Fruit fly (Drosophila melanogaster) Kc167 (cell line): Measurements from ENCODE around the gene ACXB.

Experiments used
- h ChIP-seq: fragments of >200 bp; optimal IDR thresholded peaks from 3 replicates; lab custom pipeline; 2018; ENCODE audit warnings: missing external identifiers
- insv ChIP-seq: fragments of >200 bp; optimal IDR thresholded peaks from 3 replicates; lab custom pipeline; 2018; ENCODE audit warnings: missing external identifiers
- psq ChIP-seq: fragments of >200 bp; optimal IDR thresholded peaks from 2 replicates; lab custom pipeline; 2017; ENCODE audit warnings: missing external identifiers
- ttk ChIP-seq: sonication (Bioruptor generic); optimal IDR thresholded peaks from 2 replicates; lab custom pipeline; 2017; ENCODE audit warnings: missing external identifiers

DNA sequence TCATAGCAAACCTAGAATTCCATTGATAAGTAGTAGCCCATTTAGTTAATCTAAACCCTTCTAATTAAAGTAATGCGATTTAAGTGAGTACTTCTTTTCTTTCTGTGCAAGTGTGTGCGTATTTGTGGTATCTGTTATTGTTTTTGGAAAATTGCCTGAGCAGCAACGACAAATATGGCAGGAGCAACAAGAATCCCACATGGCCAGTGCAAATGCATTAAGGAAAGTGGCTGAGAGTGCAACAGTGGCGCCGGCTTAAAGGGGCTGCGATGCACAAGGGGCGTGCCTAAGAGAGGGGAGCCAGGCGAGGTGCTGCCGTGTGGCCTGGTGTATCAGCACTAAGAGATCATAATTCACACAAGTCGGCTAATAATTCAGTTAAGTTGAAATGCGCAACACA lies 53.0 kb downstream of the ACXB start:
- TF ChIP-seq psq (no peak), h (lab: Kevin White, UChicago) (no peak), ttk (lab: Kevin White, UChicago) (no peak), insv (lab: Kevin White, UChicago) (no peak)
